Worm (Caenorhabditis elegans) whole organism, midembryonic: ENCODE data around the gene acdh-10.

Experiments
- T22C8.4 ChIP-seq: fragments of 200-800 bp; sonication (Bioruptor generic); IDR thresholded peaks from 2 replicates; pipeline ENCODE4 v1.3.6; 2022; ENCODE audit warnings: missing genetic modification characterization, missing compliant biosample characterization
- cog-1 ChIP-seq: sonication (generic microtip); optimal IDR thresholded peaks from 2 replicates; lab custom pipeline; 2016; ENCODE audit warnings: missing genetic modification characterization, missing compliant biosample characterization
- flt-1 ChIP-seq: fragments of 200-800 bp; sonication (Bioruptor generic); IDR thresholded peaks from 2 replicates; pipeline ENCODE4 v1.3.6; 2022; ENCODE audit warnings: missing genetic modification characterization, missing compliant biosample characterization
- med-1 ChIP-seq: sonication (generic microtip); optimal IDR thresholded peaks from 2 replicates; lab custom pipeline; 2017; ENCODE audit warnings: missing genetic modification characterization, mild to moderate bottlenecking, missing compliant biosample characterization, antibody characterized with exemption, missing genetic modification reagents; ENCODE audit not compliant: insufficient read depth

- TF ChIP-seq T22C8.4 (no peak), cog-1 (no peak), med-1 (no peak), flt-1 (GFP tag; lab: Robert Waterston, UW) (no peak)
Observed at ce11 chrX:17234988-17235387, 20.3 kb upstream of the acdh-10 start.
